Fruit fly (Drosophila melanogaster): ENCODE measurements around the gene CG12316.

The CG12316 gene

dm6 chr3L:15141118-15142003 is 4.6 kb upstream of the CG12316 start (continued):
- TF ChIP-seq CG13424 (tag; optimal IDR thresholded peaks at IDR 0.05): peak; percentile 46
- no peak for TF ChIP-seq az2 (GFP tag; optimal IDR thresholded peaks at IDR 0.05)
- no peak for TF ChIP-seq PHDP (tag; optimal IDR thresholded peaks at IDR 0.05)
- 0 out of 2 replicates have a peak, but pooled peaks have one; percentile 21 for TF ChIP-seq ranshi (GFP tag; IDR thresholded peaks at IDR 0.05)
- peak; percentile 14 for TF ChIP-seq D19A (tag; optimal IDR thresholded peaks at IDR 0.05)
- peak; percentile 51 for TF ChIP-seq CoRest (tag; optimal IDR thresholded peaks at IDR 0.05)
- peak; percentile 47 for TF ChIP-seq crol (GFP tag; IDR thresholded peaks at IDR 0.05)
- TF ChIP-seq CG1603 (tag; optimal IDR thresholded peaks at IDR 0.05): peak; percentile 26
- peak; percentile 40 for TF ChIP-seq tin (GFP tag; optimal IDR thresholded peaks at IDR 0.05)
- no peak for TF ChIP-seq CG17802 (tag; optimal IDR thresholded peaks at IDR 0.05)
- TF ChIP-seq CG4424 (GFP tag; optimal IDR thresholded peaks at IDR 0.05): peak; percentile 39
- TF ChIP-seq CG9437 (GFP tag; optimal IDR thresholded peaks at IDR 0.05): peak; percentile 35
- peak; percentile 16 for TF ChIP-seq phol (tag; optimal IDR thresholded peaks at IDR 0.05)
- no peak for TF ChIP-seq mld (GFP tag; IDR thresholded peaks at IDR 0.05; ENCODE audit: partially characterized antibody)
- TF ChIP-seq Hsf (GFP tag; optimal IDR thresholded peaks at IDR 0.05): peak; percentile 15
- 0 out of 2 replicates have a peak, but pooled peaks have one; percentile 13 for TF ChIP-seq CG8765 (GFP tag; IDR thresholded peaks at IDR 0.05)
- peak; percentile 41 for TF ChIP-seq mirr (GFP tag; optimal IDR thresholded peaks at IDR 0.05)
- peak; percentile 6; the same call in 1 of the 2 replicates for TF ChIP-seq chm (GFP tag; IDR thresholded peaks at IDR 0.05)
- TF ChIP-seq C15 (GFP tag; IDR thresholded peaks at IDR 0.05): no peak
- peak; percentile 2 for TF ChIP-seq CG2116 (GFP tag; optimal IDR thresholded peaks at IDR 0.05)
- TF ChIP-seq CG10147 (GFP tag; optimal IDR thresholded peaks at IDR 0.05): no peak
- TF ChIP-seq rib (GFP tag; IDR thresholded peaks at IDR 0.05): peak; percentile 39; the same call in 1 of the 2 replicates
- TF ChIP-seq pan (optimal IDR thresholded peaks at IDR 0.05): no peak
- TF ChIP-seq pan (GFP tag; optimal IDR thresholded peaks at IDR 0.05 in 1 of 2, IDR thresholded peaks at IDR 0.05 in 1 of 2): no peak
- no peak for TF ChIP-seq bbx (GFP tag; IDR thresholded peaks at IDR 0.05; ENCODE audit: partially characterized antibody)
- peak; percentile 37 for TF ChIP-seq CG11504 (tag; optimal IDR thresholded peaks at IDR 0.05)
- no peak for TF ChIP-seq CG2889 (GFP tag; IDR thresholded peaks at IDR 0.05)
- peak; percentile 16 for TF ChIP-seq unpg (GFP tag; optimal IDR thresholded peaks at IDR 0.05)
- TF ChIP-seq CG17361 (GFP tag; IDR thresholded peaks at IDR 0.05): peak; percentile 50; the same call in 2 of the 3 replicates
- peak; percentile 22 for TF ChIP-seq gsb-n (tag; optimal IDR thresholded peaks at IDR 0.05)
- TF ChIP-seq sqz (GFP tag; optimal IDR thresholded peaks at IDR 0.05): peak; percentile 95
- TF ChIP-seq CG12769 (tag; optimal IDR thresholded peaks at IDR 0.05): peak; percentile 14
- TF ChIP-seq CG10209 (GFP tag; optimal IDR thresholded peaks at IDR 0.05): peak; percentile 32
- TF ChIP-seq Aef1 (GFP tag; IDR thresholded peaks at IDR 0.05): peak; percentile 49; the same call in 2 of the 3 replicates
- TF ChIP-seq gce (GFP tag; IDR thresholded peaks at IDR 0.05): 0 out of 3 replicates have a peak, but pooled peaks have one; percentile 24
- TF ChIP-seq Hmx (GFP tag; optimal IDR thresholded peaks at IDR 0.05): no peak
- TF ChIP-seq CG8290 (GFP tag; optimal IDR thresholded peaks at IDR 0.05): no peak
- TF ChIP-seq CG8290 (tag; optimal IDR thresholded peaks at IDR 0.05): peak; percentile 50 to 66
- TF ChIP-seq scrt (GFP tag; optimal IDR thresholded peaks at IDR 0.05): peak; percentile 51
- TF ChIP-seq emc (GFP tag; optimal IDR thresholded peaks at IDR 0.05): no peak
- peak; percentile 26 for TF ChIP-seq CG2120 (GFP tag; optimal IDR thresholded peaks at IDR 0.05)
- TF ChIP-seq CG4404 (GFP tag; IDR thresholded peaks at IDR 0.05): no peak
- 0 out of 2 replicates have a peak, but pooled peaks have one; percentile 24 for TF ChIP-seq CG14014 (GFP tag; IDR thresholded peaks at IDR 0.05)
- peak in 1 of 2 experiments; percentile 4 for TF ChIP-seq bsh (GFP tag; optimal IDR thresholded peaks at IDR 0.05)
- peak; percentile 30 for TF ChIP-seq lmd (GFP tag; IDR thresholded peaks at IDR 0.05)
- TF ChIP-seq slbo (GFP tag; IDR thresholded peaks at IDR 0.05): peak; percentile 60
- TF ChIP-seq kay (GFP tag; optimal IDR thresholded peaks at IDR 0.05): peak; percentile 30
- TF ChIP-seq CG15479 (GFP tag; optimal IDR thresholded peaks at IDR 0.05): peak; percentile 92
